Worm (Caenorhabditis elegans) whole organism, late embryonic: ENCODE results near the gene C39E6.2.

ENCODE experiments used
- F13H6.1 ChIP-seq: sonication (generic microtip); optimal IDR thresholded peaks from 2 replicates; lab custom pipeline; 2016; ENCODE audit warnings: missing genetic modification characterization, missing compliant biosample characterization
- ceh-18 ChIP-seq: sonication (generic microtip); optimal IDR thresholded peaks from 2 replicates; lab custom pipeline; 2016; ENCODE audit warnings: missing genetic modification characterization, missing compliant biosample characterization
- ceh-9 ChIP-seq: sonication (generic microtip); optimal IDR thresholded peaks from 2 replicates; lab custom pipeline; 2016; ENCODE audit warnings: mild to moderate bottlenecking, missing genetic modification characterization, inconsistent platforms, missing compliant biosample characterization
- fkh-10 ChIP-seq: fragments of 150-350 bp; optimal IDR thresholded peaks from 2 replicates; lab custom pipeline; 2014; ENCODE audit warnings: missing biosample characterization, missing genetic modification reagents, missing genetic modification characterization
- hlh-13 ChIP-seq: fragments of 200-800 bp; sonication (Bioruptor generic); optimal IDR thresholded peaks from 2 replicates; lab custom pipeline; 2018; ENCODE audit warnings: mild to moderate bottlenecking, missing genetic modification characterization, missing compliant biosample characterization
- nfya-1 ChIP-seq: sonication (generic microtip); optimal IDR thresholded peaks from 2 replicates; lab custom pipeline; 2017; ENCODE audit warnings: missing genetic modification characterization, mild to moderate bottlenecking, missing compliant biosample characterization, antibody characterized with exemption, moderate library complexity
- pha-4 ChIP-seq: fragments of 150-350 bp; optimal IDR thresholded peaks from 2 replicates; lab custom pipeline; 2018; ENCODE audit warnings: missing biosample characterization, missing genetic modification reagents, missing genetic modification characterization
- pqm-1 ChIP-seq: sonication (generic microtip); optimal IDR thresholded peaks from 2 replicates; lab custom pipeline; 2016; ENCODE audit warnings: missing genetic modification characterization, missing compliant biosample characterization
- ref-2 ChIP-seq: sonication (generic microtip); optimal IDR thresholded peaks from 2 replicates; lab custom pipeline; 2016; ENCODE audit warnings: missing genetic modification characterization, missing compliant biosample characterization
- sox-4 ChIP-seq: sonication (generic microtip); optimal IDR thresholded peaks from 2 replicates; lab custom pipeline; 2017; ENCODE audit warnings: mild to moderate bottlenecking, missing genetic modification characterization, inconsistent platforms, missing compliant biosample characterization
- tbx-2 ChIP-seq: sonication (generic microtip); optimal IDR thresholded peaks from 2 replicates; lab custom pipeline; 2016; ENCODE audit warnings: missing genetic modification characterization, missing compliant biosample characterization
- unc-55 ChIP-seq: sonication (generic microtip); optimal IDR thresholded peaks from 2 replicates; lab custom pipeline; 2017; ENCODE audit warnings: missing biosample characterization, missing genetic modification reagents, missing genetic modification characterization

ce11 chrX:4788958-4789357 is 34.0 kb upstream of the C39E6.2 start:
- TF ChIP-seq F13H6.1 (tag; lab: Kevin White, UChicago): no peak
- peak; percentile 54 for TF ChIP-seq tbx-2 (tag; lab: Kevin White, UChicago)
- TF ChIP-seq unc-55 (GFP tag; lab: Kevin White, UChicago): no peak
- no peak for TF ChIP-seq ceh-9 (tag; lab: Kevin White, UChicago)
- TF ChIP-seq ceh-18 (tag; lab: Kevin White, UChicago): peak; percentile 19
- TF ChIP-seq sox-4 (tag; lab: Kevin White, UChicago): no peak
- no peak for TF ChIP-seq nfya-1 (tag; lab: Kevin White, UChicago)
- no peak for TF ChIP-seq fkh-10
- no peak for TF ChIP-seq hlh-13 (GFP tag; lab: Kevin White, UChicago)
- no peak for TF ChIP-seq pha-4 (tag; lab: Kevin White, UChicago)
- no peak for TF ChIP-seq ref-2 (tag; lab: Kevin White, UChicago)
- TF ChIP-seq pqm-1 (tag; lab: Kevin White, UChicago): no peak
